Worm (Caenorhabditis elegans): ENCODE measurements around the gene fipr-1.

The fipr-1 gene

ce11 chrV:12353505-12353904, 8.0 kb downstream of the fipr-1 start (continued):
- TF ChIP-seq chd-7 (tag; optimal IDR thresholded peaks at IDR 0.05) (no peak), F52B5.7 (tag; optimal IDR thresholded peaks at IDR 0.05) (no peak), tbp1 (GFP tag; optimal IDR thresholded peaks at IDR 0.05) (no peak), ztf-28 (GFP tag; IDR thresholded peaks at IDR 0.05) (0 out of 2 replicates have a peak, but pooled peaks have one; percentile 47), ZK185.1 (tag; optimal IDR thresholded peaks at IDR 0.05; ENCODE audit: poor library complexity, severe bottlenecking) (no peak), egrh-3 (GFP tag; IDR thresholded peaks at IDR 0.05) (peak; percentile 99), mcd-1 (GFP tag; IDR thresholded peaks at IDR 0.05) (peak; percentile 52; the same call in 1 of the 2 replicates), ccch-3 (GFP tag; optimal IDR thresholded peaks at IDR 0.05) (no peak), D2030.7 (GFP tag; IDR thresholded peaks at IDR 0.05) (no peak), lin-35 (GFP tag; optimal IDR thresholded peaks at IDR 0.05) (no peak), somi-1 (GFP tag; optimal IDR thresholded peaks at IDR 0.05) (no peak), ztf-25 (GFP tag; IDR thresholded peaks at IDR 0.05) (no peak)

- 0 out of 2 replicates have a peak, but pooled peaks have one; percentile 17 for TF ChIP-seq attf-6 (GFP tag; IDR thresholded peaks at IDR 0.05)
- no peak for TF ChIP-seq snpc-3.4 (tag; optimal IDR thresholded peaks at IDR 0.05)
Observed at ce11 chrV:12352881-12353280, 8.7 kb downstream of the fipr-1 start.

ce11 chrV:12352445-12352844, 9.1 kb downstream of the fipr-1 start, which contains the start of gene sqt-3:
Gene sqt-3 (plus strand): TSS chrV:12352745.
- TF ChIP-seq T26A5.8 (tag; optimal IDR thresholded peaks at IDR 0.05) (no peak), attf-6 (GFP tag; IDR thresholded peaks at IDR 0.05) (no peak), rec-8 (tag; optimal IDR thresholded peaks at IDR 0.05) (no peak), egl-18 (GFP tag; IDR thresholded peaks at IDR 0.05) (no peak), fkh-3 (tag; optimal IDR thresholded peaks at IDR 0.05) (no peak), rpc-1 (optimal IDR thresholded peaks at IDR 0.05) (no peak), rpc-1 (tag; optimal IDR thresholded peaks at IDR 0.05) (no peak), aptf-3 (GFP tag; IDR thresholded peaks at IDR 0.05) (no peak), F52B5.7 (tag; optimal IDR thresholded peaks at IDR 0.05) (no peak)

ce11 chrV:12351842-12352241, 9.7 kb downstream of the fipr-1 start:
- TF ChIP-seq ztf-28 (GFP tag; IDR thresholded peaks at IDR 0.05) = no peak
- no peak for TF ChIP-seq F49E8.2 (tag; optimal IDR thresholded peaks at IDR 0.05; ENCODE audit: insufficient read depth)
- TF ChIP-seq lin-26 (GFP tag; IDR thresholded peaks at IDR 0.05) = 0 out of 2 replicates have a peak, but pooled peaks have one; percentile 12
- no peak for TF ChIP-seq dpl-1 (GFP tag; optimal IDR thresholded peaks at IDR 0.05)

ce11 chrV:12349365-12349764, 12.2 kb downstream of the fipr-1 start:
- TF ChIP-seq Y95B8A.8 (GFP tag; IDR thresholded peaks at IDR 0.05) (no peak), ztf-6 (GFP tag; IDR thresholded peaks at IDR 0.05) (no peak), athp-1 (tag; optimal IDR thresholded peaks at IDR 0.05) (no peak), hsf-1 (GFP tag; IDR thresholded peaks at IDR 0.05) (no peak), unc-62 (GFP tag; optimal IDR thresholded peaks at IDR 0.05) (no peak), egl-18 (GFP tag; IDR thresholded peaks at IDR 0.05) (no peak), B0261.1 (tag; optimal IDR thresholded peaks at IDR 0.05) (no peak), F52B5.7 (tag; optimal IDR thresholded peaks at IDR 0.05) (no peak), die-1 (tag; optimal IDR thresholded peaks at IDR 0.05) (no peak), F57C9.4 (tag; optimal IDR thresholded peaks at IDR 0.05) (no peak), sdz-38 (tag; optimal IDR thresholded peaks at IDR 0.05) (no peak), lir-1 (GFP tag; conservative IDR thresholded peaks at IDR 0.05) (no peak), hmg-1.2 (GFP tag; IDR thresholded peaks at IDR 0.05) (no peak), Y79H2A.3 (GFP tag; conservative IDR thresholded peaks at IDR 0.05) (no peak), K11D2.4 (GFP tag; IDR thresholded peaks at IDR 0.05) (no peak)

Measured in whole organism, young adult.